Worm (Caenorhabditis elegans) whole organism, L1 larva: Measurements from ENCODE around the gene pud-3.

Source experiments
- aly-2 ChIP-seq: fragments of 150-350 bp; optimal IDR thresholded peaks from 2 replicates; lab custom pipeline; 2014; ENCODE audit warnings: missing biosample characterization, missing genetic modification characterization
- ceh-82 ChIP-seq, 3 experiments: fragments of 150-350 bp in 1 of 3; sonication (generic microtip) in 2 of 3; optimal IDR thresholded peaks; 2 replicates each; lab custom pipeline; 2014 to 2017; ENCODE audit warnings: missing biosample characterization in 3 of 3, missing genetic modification characterization in 3 of 3
- egl-27 ChIP-seq, 2 experiments: fragments of 150-350 bp in 1 of 2; sonication (generic microtip); optimal IDR thresholded peaks; 3 replicates each; lab custom pipeline; 2017 to 2018; ENCODE audit warnings: missing biosample characterization in 2 of 2, missing genetic modification characterization in 2 of 2, missing genetic modification reagents in 2 of 2
- elt-3 ChIP-seq, 6 experiments: fragments of 150-350 bp in 1 of 6; sonication (generic microtip); optimal IDR thresholded peaks; 2 replicates each; lab custom pipeline; 2017 to 2018; ENCODE audit warnings: missing biosample characterization in 6 of 6, missing genetic modification characterization in 6 of 6, inconsistent platforms in 1 of 6
- ets-5 ChIP-seq: fragments of 200-800 bp; sonication (Bioruptor generic); IDR thresholded peaks from 2 replicates; pipeline ENCODE4 v1.3.6; 2022; ENCODE audit warnings: missing genetic modification characterization, missing compliant biosample characterization
- nhr-11 ChIP-seq: fragments of 150-350 bp; optimal IDR thresholded peaks from 2 replicates; lab custom pipeline; 2014; ENCODE audit warnings: missing biosample characterization, missing genetic modification characterization
- nhr-12 ChIP-seq: sonication (generic microtip); optimal IDR thresholded peaks from 2 replicates; lab custom pipeline; 2017; ENCODE audit warnings: missing biosample characterization, missing genetic modification characterization
- nhr-71 ChIP-seq: sonication (generic microtip); optimal IDR thresholded peaks from 2 replicates; lab custom pipeline; 2016; ENCODE audit warnings: mild to moderate bottlenecking, missing genetic modification characterization, moderate library complexity, missing compliant biosample characterization
- snpc-4 ChIP-seq: fragments of 150-350 bp; optimal IDR thresholded peaks from 2 replicates; lab custom pipeline; 2014; ENCODE audit warnings: missing biosample characterization, missing genetic modification characterization
- sptf-1 ChIP-seq: fragments of 150-350 bp; optimal IDR thresholded peaks from 2 replicates; lab custom pipeline; 2014; ENCODE audit warnings: missing biosample characterization, missing genetic modification characterization
- vab-15 ChIP-seq: sonication (generic microtip); optimal IDR thresholded peaks from 2 replicates; lab custom pipeline; 2017; ENCODE audit warnings: missing genotype, mild to moderate bottlenecking, missing genetic modification characterization, missing compliant biosample characterization
- ztf-4 ChIP-seq: fragments of 150-350 bp; optimal IDR thresholded peaks from 2 replicates; lab custom pipeline; 2014; ENCODE audit warnings: missing biosample characterization, missing genetic modification characterization

DNA sequence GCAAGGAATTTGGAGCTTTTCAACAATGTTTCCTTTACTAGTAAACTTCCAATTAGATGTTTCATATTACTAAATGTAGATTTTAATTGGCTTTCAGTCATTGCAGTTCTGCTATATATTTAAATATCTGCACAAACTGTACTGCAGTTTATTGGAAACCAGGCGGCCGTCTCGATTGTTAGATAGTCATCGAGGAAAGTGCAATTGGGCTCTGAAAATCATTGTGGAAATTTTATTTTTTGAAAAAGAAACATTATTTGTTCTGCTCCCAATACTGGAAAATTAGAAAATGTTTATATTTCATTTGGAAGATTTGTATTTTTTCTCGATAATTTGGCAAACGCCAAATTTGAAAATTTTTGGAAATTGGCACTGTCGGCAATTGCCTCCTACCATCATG lies 13.6 kb upstream of the pud-3 start, which contains the start of gene irld-29:
- TF ChIP-seq egl-27 (tag; optimal IDR thresholded peaks at IDR 0.05; lab: Kevin White, UChicago): no peak
- TF ChIP-seq nhr-71 (tag; lab: Kevin White, UChicago): no peak
- no peak for TF ChIP-seq elt-3 (tag; optimal IDR thresholded peaks at IDR 0.05; lab: Kevin White, UChicago)
- no peak for TF ChIP-seq ztf-4 (tag; lab: Kevin White, UChicago)
- TF ChIP-seq sptf-1: no peak
- TF ChIP-seq aly-2 (tag; lab: Kevin White, UChicago): no peak
- no peak for TF ChIP-seq nhr-11
- no peak for TF ChIP-seq snpc-4
- TF ChIP-seq ets-5 (GFP tag; lab: Robert Waterston, UW): no peak
- TF ChIP-seq ceh-82 (tag; optimal IDR thresholded peaks at IDR 0.05; lab: Kevin White, UChicago): no peak
- TF ChIP-seq vab-15: no peak
- no peak for TF ChIP-seq nhr-12 (tag; lab: Kevin White, UChicago)
